Worm (Caenorhabditis elegans): Measurements from ENCODE around the gene F35F11.2.

- TF ChIP-seq sptf-1 (tag; optimal IDR thresholded peaks at IDR 0.05): no peak
- TF ChIP-seq unc-62 (GFP tag; optimal IDR thresholded peaks at IDR 0.05): no peak
- TF ChIP-seq blmp-1 (tag; optimal IDR thresholded peaks at IDR 0.05): no peak
- TF ChIP-seq cnd-1 (tag; optimal IDR thresholded peaks at IDR 0.05): no peak
- no peak for TF ChIP-seq elt-3 (tag; optimal IDR thresholded peaks at IDR 0.05)
Measured at ce11 chrIV:4027106-4027888, 12.8 kb upstream of the F35F11.2 start.

Data from whole organism, mixed stage, embryonic.